Fruit fly (Drosophila melanogaster) whole organism, embryonic: ENCODE results near the gene egh.
A peak's percentile ranks its signal among the peaks of the same experiment; 100 is the strongest.

Experiments used
- Awh ChIP-seq: fragments of 200-800 bp; sonication (Bioruptor generic); IDR thresholded peaks from 2 replicates; pipeline ENCODE4, ENCODE4 v1.3.6; 2022; ENCODE audit warnings: missing biosample characterization, missing genetic modification characterization
- B-H2 ChIP-seq: fragments of 200-800 bp; sonication (Bioruptor generic); optimal IDR thresholded peaks from 2 replicates; lab custom pipeline; 2018; ENCODE audit warnings: missing biosample characterization, mild to moderate bottlenecking, missing genetic modification characterization
- C15 ChIP-seq: fragments of 200-800 bp; sonication (Bioruptor generic); IDR thresholded peaks from 3 replicates; pipeline ENCODE4 v1.3.6; 2022; ENCODE audit warnings: missing biosample characterization, missing genetic modification characterization
- CG10147 ChIP-seq: fragments of 200-800 bp; sonication (Bioruptor generic); optimal IDR thresholded peaks from 2 replicates; lab custom pipeline; 2019; ENCODE audit warnings: missing biosample characterization, mild to moderate bottlenecking, missing genetic modification characterization, moderate library complexity
- CG1024 ChIP-seq: fragments of 200-800 bp; sonication (Bioruptor generic); IDR thresholded peaks from 2 replicates; pipeline ENCODE4 v1.3.6; 2022; ENCODE audit warnings: missing biosample characterization, missing genetic modification characterization
- CG11398 ChIP-seq: fragments of 200-800 bp; sonication (Bioruptor generic); optimal IDR thresholded peaks from 2 replicates; lab custom pipeline; 2016; ENCODE audit warnings: missing biosample characterization, missing genetic modification characterization
- CG13123 ChIP-seq: fragments of 200-800 bp; sonication (Bioruptor generic); optimal IDR thresholded peaks from 2 replicates; lab custom pipeline; 2016; ENCODE audit warnings: missing biosample characterization, missing genetic modification characterization
- CG2202 ChIP-seq: fragments of 200-800 bp; sonication (Bioruptor generic); optimal IDR thresholded peaks from 2 replicates; lab custom pipeline; 2018; ENCODE audit warnings: missing biosample characterization, mild to moderate bottlenecking, missing genetic modification characterization
- CG32532 ChIP-seq: fragments of 200-800 bp; sonication (Bioruptor generic); IDR thresholded peaks from 2 replicates; pipeline ENCODE4 v1.3.6; 2022; ENCODE audit warnings: missing biosample characterization, missing genetic modification characterization
- CG32772 ChIP-seq: fragments of 200-800 bp; sonication (Bioruptor generic); IDR thresholded peaks from 2 replicates; pipeline ENCODE4 v1.3.6; 2022; ENCODE audit warnings: missing biosample characterization, missing genetic modification characterization
- CG33213 ChIP-seq: fragments of 200-800 bp; sonication (Bioruptor generic); optimal IDR thresholded peaks from 3 replicates; lab custom pipeline; 2016; ENCODE audit warnings: missing biosample characterization, missing genetic modification characterization
- CG3995 ChIP-seq: fragments of 200-800 bp; sonication (Bioruptor generic); optimal IDR thresholded peaks from 3 replicates; lab custom pipeline; 2016; ENCODE audit warnings: missing biosample characterization, missing genetic modification characterization
- CG4730 ChIP-seq: fragments of 200-800 bp; sonication (Bioruptor generic); IDR thresholded peaks from 2 replicates; pipeline ENCODE4 v1.3.6; 2022; ENCODE audit warnings: missing biosample characterization, missing genetic modification characterization
- CG4854 ChIP-seq: fragments of 200-800 bp; sonication (Bioruptor generic); optimal IDR thresholded peaks from 2 replicates; lab custom pipeline; 2016; ENCODE audit warnings: missing biosample characterization, missing genetic modification characterization, inconsistent platforms
- CG6272 ChIP-seq: fragments of 200-800 bp; sonication (Bioruptor generic); IDR thresholded peaks from 2 replicates; pipeline ENCODE4 v1.3.6; 2022; ENCODE audit warnings: missing biosample characterization, missing genetic modification characterization
- CG6765 ChIP-seq: fragments of 200-800 bp; sonication (Bioruptor generic); optimal IDR thresholded peaks from 3 replicates; lab custom pipeline; 2017; ENCODE audit warnings: missing biosample characterization, mild to moderate bottlenecking, missing genetic modification characterization
- CG6813 ChIP-seq: fragments of 200-800 bp; sonication (Bioruptor generic); optimal IDR thresholded peaks from 2 replicates; lab custom pipeline; 2017; ENCODE audit warnings: missing biosample characterization, missing genetic modification characterization, mild to moderate bottlenecking, moderate library complexity, missing genetic modification reagents
- CG7786 ChIP-seq: fragments of 200-800 bp; sonication (Bioruptor generic); optimal IDR thresholded peaks from 2 replicates; lab custom pipeline; 2016; ENCODE audit warnings: missing biosample characterization, missing genetic modification characterization
- CG8089 ChIP-seq: fragments of 200-800 bp; sonication (Bioruptor generic); optimal IDR thresholded peaks from 3 replicates; lab custom pipeline; 2016; ENCODE audit warnings: missing biosample characterization, missing genetic modification characterization
- CG9609 ChIP-seq: fragments of 200-800 bp; sonication (Bioruptor generic); optimal IDR thresholded peaks from 3 replicates; lab custom pipeline; 2016; ENCODE audit warnings: missing biosample characterization, missing genetic modification characterization
- CTCF ChIP-seq: fragments of 200-800 bp; sonication (Bioruptor generic); optimal IDR thresholded peaks from 2 replicates; lab custom pipeline; 2017; ENCODE audit warnings: missing biosample characterization, mild to moderate bottlenecking, missing genetic modification characterization, moderate library complexity
- CoRest ChIP-seq: fragments of 200-800 bp; sonication (Bioruptor generic); optimal IDR thresholded peaks from 3 replicates; lab custom pipeline; 2018; ENCODE audit warnings: missing biosample characterization, mild to moderate bottlenecking, missing genetic modification characterization, moderate library complexity
- Gsc ChIP-seq: fragments of 200-800 bp; sonication (Bioruptor generic); IDR thresholded peaks from 2 replicates; pipeline ENCODE4 v1.3.6; 2022; ENCODE audit warnings: missing biosample characterization, missing genetic modification characterization
- HmgD ChIP-seq: fragments of 200-800 bp; sonication (Bioruptor generic); optimal IDR thresholded peaks from 3 replicates; lab custom pipeline; 2016; ENCODE audit warnings: missing biosample characterization, missing genetic modification characterization
- Hr39 ChIP-seq: fragments of >200 bp; optimal IDR thresholded peaks from 2 replicates; lab custom pipeline; 2017
- Hr78 ChIP-seq, 2 experiments: fragments of 200-800 bp in 1 of 2; fragments of >200 bp in 1 of 2; sonication (Bioruptor generic) in 1 of 2; optimal IDR thresholded peaks; 2 replicates each; lab custom pipeline; 2017 to 2019; ENCODE audit warnings: missing biosample characterization in 2 of 2, missing genetic modification characterization in 2 of 2, mild to moderate bottlenecking in 1 of 2, moderate library complexity in 1 of 2
- Mad ChIP-seq: fragments of 200-800 bp; sonication (Bioruptor generic); optimal IDR thresholded peaks from 2 replicates; lab custom pipeline; 2016; ENCODE audit warnings: missing biosample characterization, missing genetic modification characterization
- Nf-YB ChIP-seq: fragments of 200-800 bp; sonication (Bioruptor generic); optimal IDR thresholded peaks from 3 replicates; lab custom pipeline; 2019; ENCODE audit warnings: missing biosample characterization, mild to moderate bottlenecking, missing genetic modification characterization, moderate library complexity
- Rfx ChIP-seq: fragments of 200-800 bp; sonication (Bioruptor generic); IDR thresholded peaks from 2 replicates; pipeline ENCODE4 v1.3.6; 2022; ENCODE audit warnings: missing biosample characterization, missing genetic modification characterization
- Sin3A ChIP-seq: fragments of >200 bp; optimal IDR thresholded peaks from 2 replicates; lab custom pipeline; 2018
- Spps ChIP-seq: fragments of 200-800 bp; sonication (Bioruptor generic); optimal IDR thresholded peaks from 2 replicates; lab custom pipeline; 2018; ENCODE audit warnings: missing biosample characterization, mild to moderate bottlenecking, missing genetic modification characterization
- bcd ChIP-seq: fragments of 200-800 bp; sonication (Bioruptor generic); optimal IDR thresholded peaks from 2 replicates; lab custom pipeline; 2017; ENCODE audit warnings: missing biosample characterization, mild to moderate bottlenecking, missing genetic modification characterization
- br ChIP-seq: fragments of >200 bp; optimal IDR thresholded peaks from 2 replicates; lab custom pipeline; 2017
- cg ChIP-seq: fragments of 200-800 bp; sonication (Bioruptor generic); optimal IDR thresholded peaks from 3 replicates; lab custom pipeline; 2019; ENCODE audit warnings: missing biosample characterization, mild to moderate bottlenecking, missing genetic modification characterization, moderate library complexity
- da ChIP-seq: fragments of 200-800 bp; sonication (Bioruptor generic); optimal IDR thresholded peaks from 2 replicates; lab custom pipeline; 2016; ENCODE audit warnings: missing biosample characterization, missing genetic modification characterization
- dmrt11E ChIP-seq: fragments of 200-800 bp; sonication (Bioruptor generic); optimal IDR thresholded peaks from 3 replicates; lab custom pipeline; 2018; ENCODE audit warnings: missing biosample characterization, mild to moderate bottlenecking, missing genetic modification characterization, moderate library complexity
- fd102C ChIP-seq: fragments of 200-800 bp; sonication (Bioruptor generic); optimal IDR thresholded peaks from 2 replicates; lab custom pipeline; 2018; ENCODE audit warnings: missing biosample characterization, mild to moderate bottlenecking, missing genetic modification characterization, moderate library complexity
- insv ChIP-seq, 2 experiments: fragments of 200-800 bp; sonication (Bioruptor generic); optimal IDR thresholded peaks; 3 replicates each; lab custom pipeline; 2016 to 2018; ENCODE audit warnings: missing biosample characterization in 2 of 2, missing genetic modification characterization in 2 of 2
- nerfin-2 ChIP-seq: fragments of 200-800 bp; sonication (Bioruptor generic); IDR thresholded peaks from 2 replicates; pipeline ENCODE4 v1.3.6; 2022; ENCODE audit warnings: missing biosample characterization, missing genetic modification characterization; ENCODE audit not compliant: partially characterized antibody
- pb ChIP-seq: fragments of 200-800 bp; sonication (Bioruptor generic); optimal IDR thresholded peaks from 3 replicates; lab custom pipeline; 2016; ENCODE audit warnings: missing biosample characterization, missing genetic modification characterization
- phol ChIP-seq: fragments of 200-800 bp; sonication (Bioruptor generic); optimal IDR thresholded peaks from 3 replicates; lab custom pipeline; 2018; ENCODE audit warnings: missing biosample characterization, mild to moderate bottlenecking, missing genetic modification characterization, moderate library complexity
- pnt ChIP-seq: fragments of 200-800 bp; sonication (Bioruptor generic); optimal IDR thresholded peaks from 3 replicates; lab custom pipeline; 2016; ENCODE audit warnings: missing biosample characterization, missing genetic modification characterization
- prd ChIP-seq, 3 experiments: fragments of >200 bp in 2 of 3; fragments of 200-800 bp in 1 of 3; sonication (Bioruptor generic) in 1 of 3; optimal IDR thresholded peaks in 2 of 3; IDR thresholded peaks in 1 of 3; 2 replicates in 2 of 3; 3 replicates in 1 of 3; pipeline versions ENCODE4 v1.3.6 to Lab custom; 2017 to 2022; ENCODE audit warnings: missing biosample characterization in 1 of 3, missing genetic modification characterization in 1 of 3
- pros ChIP-seq: fragments of 200-800 bp; sonication (Bioruptor generic); optimal IDR thresholded peaks from 3 replicates; lab custom pipeline; 2019; ENCODE audit warnings: missing biosample characterization, mild to moderate bottlenecking, missing genetic modification characterization, moderate library complexity
- pum ChIP-seq: fragments of 200-800 bp; sonication (Bioruptor generic); optimal IDR thresholded peaks from 2 replicates; lab custom pipeline; 2016; ENCODE audit warnings: missing biosample characterization, missing genetic modification characterization
- repo ChIP-seq: fragments of 200-800 bp; sonication (Bioruptor generic); optimal IDR thresholded peaks from 2 replicates; lab custom pipeline; 2016; ENCODE audit warnings: missing biosample characterization, missing genetic modification characterization
- slbo ChIP-seq: fragments of 200-800 bp; sonication (Bioruptor generic); IDR thresholded peaks from 2 replicates; pipeline ENCODE4 v1.3.6; 2022; ENCODE audit warnings: missing biosample characterization, missing genetic modification characterization
- toy ChIP-seq: fragments of 200-800 bp; sonication (Bioruptor generic); IDR thresholded peaks from 2 replicates; pipeline ENCODE4 v1.3.6; 2022; ENCODE audit warnings: missing biosample characterization, missing genetic modification characterization
- usp ChIP-seq: fragments of >200 bp; optimal IDR thresholded peaks from 2 replicates; lab custom pipeline; 2017; ENCODE audit warnings: missing biosample characterization, missing genetic modification characterization
- vfl ChIP-seq: fragments of 200-800 bp; sonication (Bioruptor generic); optimal IDR thresholded peaks from 2 replicates; lab custom pipeline; 2016; ENCODE audit warnings: missing biosample characterization, missing genetic modification characterization
- zen ChIP-seq: fragments of 200-800 bp; sonication (Bioruptor generic); optimal IDR thresholded peaks from 3 replicates; lab custom pipeline; 2018; ENCODE audit warnings: missing biosample characterization, mild to moderate bottlenecking, missing genetic modification characterization, moderate library complexity
- zfh2 ChIP-seq: fragments of 200-800 bp; sonication (Bioruptor generic); optimal IDR thresholded peaks from 2 replicates; lab custom pipeline; 2016; ENCODE audit warnings: missing biosample characterization, missing genetic modification characterization

egh gene

dm6 chrX:2589446-2590038, 1.2 kb downstream of the egh start (continued):
- TF ChIP-seq CG6765 (GFP tag; lab: Kevin White, UChicago) (peak; percentile 66), Rfx (peak; percentile 99), CG13123 (GFP tag; lab: Kevin White, UChicago) (peak; percentile 83), zen (tag; lab: Kevin White, UChicago) (peak; percentile 68), CTCF (GFP tag; lab: Kevin White, UChicago) (no peak), CG11398 (GFP tag; lab: Kevin White, UChicago) (peak; percentile 90), CG32532 (GFP tag; lab: Robert Waterston, UW) (peak; percentile 97), Mad (peak; percentile 90), bcd (GFP tag; lab: Kevin White, UChicago) (peak; percentile 93), da (GFP tag; lab: Kevin White, UChicago) (peak; percentile 79), CG33213 (GFP tag; lab: Kevin White, UChicago) (peak; percentile 81), CG8089 (GFP tag; lab: Kevin White, UChicago) (peak; percentile 86), CG6813 (peak; percentile 90), CG3995 (peak; percentile 63), Hr78 (GFP tag; optimal IDR thresholded peaks at IDR 0.05; lab: Kevin White, UChicago) (peak in 1 of 2 experiments; percentile 51), Awh (peak; percentile 89), CG4854 (GFP tag; lab: Kevin White, UChicago) (peak; percentile 86), CG9609 (GFP tag; lab: Kevin White, UChicago) (peak; percentile 92), phol (tag; lab: Kevin White, UChicago) (peak; percentile 78), pnt (GFP tag; lab: Kevin White, UChicago) (peak; percentile 91), CG4730 (peak; percentile 88), dmrt11E (tag; lab: Kevin White, UChicago) (peak; percentile 53), Spps (tag; lab: Kevin White, UChicago) (peak; percentile 45), zfh2 (GFP tag; lab: Kevin White, UChicago) (peak; percentile 98), usp (GFP tag; lab: Kevin White, UChicago) (no peak), slbo (GFP tag; lab: Robert Waterston, UW) (peak; percentile 98), toy (peak; percentile 91), pros (GFP tag; lab: Kevin White, UChicago) (no peak), repo (peak; percentile 85), fd102C (GFP tag; lab: Kevin White, UChicago) (no peak), CG7786 (GFP tag; lab: Kevin White, UChicago) (peak; percentile 96), CG6272 (peak; percentile 91), HmgD (GFP tag; lab: Kevin White, UChicago) (peak; percentile 96), Gsc (GFP tag; lab: Robert Waterston, UW) (peak; percentile 77), pum (GFP tag; lab: Kevin White, UChicago) (peak; percentile 93), Hr39 (lab: Kevin White, UChicago) (no peak), vfl (peak; percentile 95), nerfin-2 (GFP tag; lab: Robert Waterston, UW) (no peak), B-H2 (GFP tag; lab: Kevin White, UChicago) (peak; percentile 49), prd (optimal IDR thresholded peaks at IDR 0.05; lab: Kevin White, UChicago) (no peak), prd (GFP tag; IDR thresholded peaks at IDR 0.05; lab: Robert Waterston, UW) (peak; percentile 96), Nf-YB (GFP tag; lab: Kevin White, UChicago) (peak; percentile 54), CG32772 (GFP tag; lab: Robert Waterston, UW) (peak; percentile 92), Sin3A (lab: Kevin White, UChicago) (no peak), br (lab: Kevin White, UChicago) (no peak), CoRest (tag; lab: Kevin White, UChicago) (peak; percentile 88), CG1024 (GFP tag; lab: Robert Waterston, UW) (peak; percentile 62), pb (peak; percentile 89), C15 (GFP tag; lab: Robert Waterston, UW) (peak; percentile 70; the same call in 2 of the 3 replicates), CG10147 (GFP tag; lab: Kevin White, UChicago) (peak; percentile 90), CG2202 (peak; percentile 16), cg (GFP tag; lab: Kevin White, UChicago) (no peak), insv (GFP tag; optimal IDR thresholded peaks at IDR 0.05; lab: Kevin White, UChicago) (peak in 1 of 2 experiments; percentile 22)
